Fruit fly (Drosophila melanogaster) whole organism, embryonic: ENCODE measurements around the gene Sam-S.

ENCODE experiments used
- ATbp ChIP-seq: fragments of 200-800 bp; sonication (Bioruptor generic); optimal IDR thresholded peaks from 2 replicates; lab custom pipeline; 2017; ENCODE audit warnings: missing biosample characterization, mild to moderate bottlenecking, missing genetic modification characterization, missing genetic modification reagents
- Bgb ChIP-seq: fragments of 200-800 bp; sonication (Bioruptor generic); IDR thresholded peaks from 2 replicates; pipeline ENCODE4 v1.3.6; 2022; ENCODE audit warnings: missing biosample characterization, missing genetic modification characterization; ENCODE audit not compliant: partially characterized antibody
- Bteb2 ChIP-seq: fragments of 200-800 bp; sonication (Bioruptor generic); optimal IDR thresholded peaks from 2 replicates; lab custom pipeline; 2016; ENCODE audit warnings: missing biosample characterization, missing genetic modification characterization
- CG10431 ChIP-seq: fragments of 200-800 bp; sonication (Bioruptor generic); optimal IDR thresholded peaks from 3 replicates; lab custom pipeline; 2018; ENCODE audit warnings: missing biosample characterization, mild to moderate bottlenecking, missing genetic modification characterization
- CG10959 ChIP-seq: fragments of 200-800 bp; sonication (Bioruptor generic); IDR thresholded peaks from 2 replicates; pipeline ENCODE4 v1.3.6; 2022; ENCODE audit warnings: missing biosample characterization, missing genetic modification characterization
- CG11093 ChIP-seq: fragments of 200-800 bp; sonication (Bioruptor generic); IDR thresholded peaks from 3 replicates; pipeline ENCODE4 v1.3.6; 2022; ENCODE audit warnings: missing biosample characterization, missing genetic modification characterization
- CG12769 ChIP-seq: fragments of 200-800 bp; sonication (Bioruptor generic); optimal IDR thresholded peaks from 2 replicates; lab custom pipeline; 2019; ENCODE audit warnings: missing biosample characterization, mild to moderate bottlenecking, missing genetic modification characterization, moderate library complexity
- CG13624 ChIP-seq: fragments of 200-800 bp; sonication (Bioruptor generic); optimal IDR thresholded peaks from 2 replicates; lab custom pipeline; 2016; ENCODE audit warnings: missing biosample characterization, missing genetic modification characterization
- CG14667 ChIP-seq: fragments of 200-800 bp; sonication (Bioruptor generic); IDR thresholded peaks from 2 replicates; pipeline ENCODE4 v1.3.6; 2022; ENCODE audit warnings: missing biosample characterization, missing genetic modification characterization
- CG16813 ChIP-seq: fragments of 200-800 bp; sonication (Bioruptor generic); IDR thresholded peaks from 3 replicates; pipeline ENCODE4 v1.3.6; 2022; ENCODE audit warnings: missing biosample characterization, missing genetic modification characterization; ENCODE audit not compliant: partially characterized antibody
- CG17359 ChIP-seq: fragments of 200-800 bp; sonication (Bioruptor generic); optimal IDR thresholded peaks from 3 replicates; lab custom pipeline; 2018; ENCODE audit warnings: missing biosample characterization, mild to moderate bottlenecking, missing genetic modification characterization, moderate library complexity
- CG17802 ChIP-seq: fragments of 200-800 bp; sonication (Bioruptor generic); optimal IDR thresholded peaks from 2 replicates; lab custom pipeline; 2018; ENCODE audit warnings: missing biosample characterization, mild to moderate bottlenecking, missing genetic modification characterization, moderate library complexity
- CG2116 ChIP-seq: fragments of 200-800 bp; sonication (Bioruptor generic); optimal IDR thresholded peaks from 3 replicates; lab custom pipeline; 2018; ENCODE audit warnings: missing biosample characterization, mild to moderate bottlenecking, missing genetic modification characterization
- CG2199 ChIP-seq: fragments of 200-800 bp; sonication (Bioruptor generic); IDR thresholded peaks from 3 replicates; pipeline ENCODE4 v1.3.6; 2022; ENCODE audit warnings: missing biosample characterization, missing genetic modification characterization
- CG3163 ChIP-seq: fragments of 200-800 bp; sonication (Bioruptor generic); optimal IDR thresholded peaks from 3 replicates; lab custom pipeline; 2016; ENCODE audit warnings: missing biosample characterization, missing genetic modification characterization
- CG3407 ChIP-seq: fragments of 200-800 bp; sonication (Bioruptor generic); optimal IDR thresholded peaks from 2 replicates; lab custom pipeline; 2018; ENCODE audit warnings: missing biosample characterization, mild to moderate bottlenecking, missing genetic modification characterization
- CG4707 ChIP-seq: fragments of 200-800 bp; sonication (Bioruptor generic); optimal IDR thresholded peaks from 2 replicates; lab custom pipeline; 2018; ENCODE audit warnings: missing biosample characterization, mild to moderate bottlenecking, missing genetic modification characterization, moderate library complexity
- CG5245 ChIP-seq: fragments of 200-800 bp; sonication (Bioruptor generic); optimal IDR thresholded peaks from 3 replicates; lab custom pipeline; 2016; ENCODE audit warnings: missing biosample characterization, missing genetic modification characterization
- CG7372 ChIP-seq: fragments of 200-800 bp; sonication (Bioruptor generic); IDR thresholded peaks from 2 replicates; pipeline ENCODE4 v1.3.6; 2022; ENCODE audit warnings: missing biosample characterization, missing genetic modification characterization
- CG7987 ChIP-seq: fragments of 200-800 bp; sonication (Bioruptor generic); optimal IDR thresholded peaks from 2 replicates; lab custom pipeline; 2018; ENCODE audit warnings: missing biosample characterization, mild to moderate bottlenecking, missing genetic modification characterization, moderate library complexity
- CG8089 ChIP-seq: fragments of 200-800 bp; sonication (Bioruptor generic); optimal IDR thresholded peaks from 3 replicates; lab custom pipeline; 2016; ENCODE audit warnings: missing biosample characterization, missing genetic modification characterization
- D19B ChIP-seq: fragments of 200-800 bp; sonication (Bioruptor generic); optimal IDR thresholded peaks from 2 replicates; lab custom pipeline; 2017; ENCODE audit warnings: missing biosample characterization, mild to moderate bottlenecking, missing genetic modification characterization
- Dad ChIP-seq: fragments of 200-800 bp; sonication (Bioruptor generic); optimal IDR thresholded peaks from 3 replicates; lab custom pipeline; 2016; ENCODE audit warnings: missing biosample characterization, missing genetic modification characterization
- Dbx ChIP-seq: fragments of 200-800 bp; sonication (Bioruptor generic); IDR thresholded peaks from 3 replicates; pipeline ENCODE4 v1.3.6; 2022; ENCODE audit warnings: missing biosample characterization, missing genetic modification characterization
- Dref ChIP-seq: fragments of 200-800 bp; sonication (Bioruptor generic); IDR thresholded peaks from 2 replicates; pipeline ENCODE4 v1.3.6; 2022; ENCODE audit warnings: missing biosample characterization, missing genetic modification characterization
- Ets65A ChIP-seq: fragments of 200-800 bp; sonication (Bioruptor generic); peaks from one replicate; lab custom pipeline; 2016; ENCODE audit warnings: missing biosample characterization, missing genetic modification characterization
- GATAe ChIP-seq: fragments of 200-800 bp; sonication (Bioruptor generic); conservative IDR thresholded peaks from 2 replicates; pipeline ENCODE4 v1.3.6; 2022; ENCODE audit warnings: missing biosample characterization, missing genetic modification characterization
- H15 ChIP-seq: fragments of 200-800 bp; sonication (Bioruptor generic); IDR thresholded peaks from 3 replicates; pipeline ENCODE4 v1.3.6; 2022; ENCODE audit warnings: missing biosample characterization, missing genetic modification characterization
- Hey ChIP-seq: fragments of 200-800 bp; sonication (Bioruptor generic); optimal IDR thresholded peaks from 3 replicates; lab custom pipeline; 2018; ENCODE audit warnings: missing biosample characterization, mild to moderate bottlenecking, missing genetic modification characterization
- Hr3 ChIP-seq: fragments of 200-800 bp; sonication (Bioruptor generic); optimal IDR thresholded peaks from 3 replicates; lab custom pipeline; 2016; ENCODE audit warnings: missing biosample characterization, missing genetic modification characterization
- Jarid2 ChIP-seq: fragments of 200-800 bp; sonication (Bioruptor generic); optimal IDR thresholded peaks from 3 replicates; lab custom pipeline; 2017; ENCODE audit warnings: mild to moderate bottlenecking, missing biosample characterization, missing genetic modification reagents, missing genetic modification characterization
- Sox100B ChIP-seq: fragments of 200-800 bp; sonication (Bioruptor generic); optimal IDR thresholded peaks from 3 replicates; lab custom pipeline; 2018; ENCODE audit warnings: missing biosample characterization, mild to moderate bottlenecking, missing genetic modification characterization
- ato ChIP-seq: fragments of 200-800 bp; sonication (Bioruptor generic); IDR thresholded peaks from 2 replicates; pipeline ENCODE4 v1.3.6; 2022; ENCODE audit warnings: missing biosample characterization, missing genetic modification characterization; ENCODE audit not compliant: partially characterized antibody
- chm ChIP-seq: fragments of 200-800 bp; sonication (Bioruptor generic); IDR thresholded peaks from 2 replicates; pipeline ENCODE4 v1.3.6; 2022; ENCODE audit warnings: missing biosample characterization, missing genetic modification characterization
- eve ChIP-seq, 2 experiments: fragments of >200 bp; optimal IDR thresholded peaks; 2 replicates each; lab custom pipeline; 2017; ENCODE audit warnings: missing biosample characterization in 2 of 2, missing genetic modification characterization in 2 of 2
- fd64A ChIP-seq: fragments of 200-800 bp; sonication (Bioruptor generic); optimal IDR thresholded peaks from 3 replicates; lab custom pipeline; 2018; ENCODE audit warnings: missing biosample characterization, mild to moderate bottlenecking, missing genetic modification characterization
- gfzf ChIP-seq: fragments of 200-800 bp; sonication (Bioruptor generic); optimal IDR thresholded peaks from 2 replicates; lab custom pipeline; 2016; ENCODE audit warnings: missing biosample characterization, mild to moderate bottlenecking, missing genetic modification characterization, moderate library complexity
- gro ChIP-seq: fragments of 200-800 bp; sonication (Bioruptor generic); optimal IDR thresholded peaks from 2 replicates; lab custom pipeline; 2016; ENCODE audit warnings: missing biosample characterization, missing genetic modification characterization
- kni ChIP-seq: fragments of 200-800 bp; sonication (Bioruptor generic); optimal IDR thresholded peaks from 3 replicates; lab custom pipeline; 2017; ENCODE audit warnings: mild to moderate bottlenecking, missing biosample characterization, missing genetic modification reagents, missing genetic modification characterization
- lbe ChIP-seq: fragments of 200-800 bp; sonication (Bioruptor generic); optimal IDR thresholded peaks from 2 replicates; lab custom pipeline; 2016; ENCODE audit warnings: missing biosample characterization, mild to moderate bottlenecking, missing genetic modification characterization
- lola ChIP-seq, 3 experiments: fragments of >200 bp in 2 of 3; fragments of 200-800 bp in 1 of 3; sonication (Bioruptor generic) in 1 of 3; optimal IDR thresholded peaks; 2 replicates each; lab custom pipeline; 2017 to 2019; ENCODE audit warnings: missing biosample characterization in 3 of 3, missing genetic modification characterization in 3 of 3, mild to moderate bottlenecking in 1 of 3, moderate library complexity in 1 of 3
- lov ChIP-seq, 2 experiments: fragments of 200-800 bp in 1 of 2; fragments of >200 bp in 1 of 2; sonication (Bioruptor generic) in 1 of 2; IDR thresholded peaks in 1 of 2; optimal IDR thresholded peaks in 1 of 2; 2 replicates in 1 of 2; 3 replicates in 1 of 2; pipeline versions ENCODE4 v1.3.6 to Lab custom; 2017 to 2022; ENCODE audit warnings: missing biosample characterization in 1 of 2, missing genetic modification characterization in 1 of 2
- mam ChIP-seq: fragments of 200-800 bp; sonication (Bioruptor generic); optimal IDR thresholded peaks from 3 replicates; lab custom pipeline; 2016; ENCODE audit warnings: missing biosample characterization, missing genetic modification characterization
- pb ChIP-seq: fragments of 200-800 bp; sonication (Bioruptor generic); optimal IDR thresholded peaks from 3 replicates; lab custom pipeline; 2016; ENCODE audit warnings: missing biosample characterization, missing genetic modification characterization
- pho ChIP-seq: fragments of 200-800 bp; sonication (Bioruptor generic); optimal IDR thresholded peaks from 2 replicates; lab custom pipeline; 2016; ENCODE audit warnings: missing biosample characterization, missing genetic modification characterization
- phol ChIP-seq: fragments of 200-800 bp; sonication (Bioruptor generic); optimal IDR thresholded peaks from 3 replicates; lab custom pipeline; 2018; ENCODE audit warnings: missing biosample characterization, mild to moderate bottlenecking, missing genetic modification characterization, moderate library complexity
- psq ChIP-seq: fragments of 200-800 bp; sonication (Bioruptor generic); optimal IDR thresholded peaks from 2 replicates; lab custom pipeline; 2017; ENCODE audit warnings: missing biosample characterization, missing genetic modification characterization
- sob ChIP-seq: fragments of 200-800 bp; sonication (Bioruptor generic); IDR thresholded peaks from 2 replicates; pipeline ENCODE4 v1.3.6; 2022; ENCODE audit warnings: missing biosample characterization, missing genetic modification characterization
- ssp ChIP-seq: fragments of 200-800 bp; sonication (Bioruptor generic); IDR thresholded peaks from 2 replicates; pipeline ENCODE4 v1.3.6; 2022; ENCODE audit warnings: missing biosample characterization, missing genetic modification characterization
- vvl ChIP-seq: fragments of 200-800 bp; sonication (Bioruptor generic); IDR thresholded peaks from 2 replicates; pipeline ENCODE4 v1.3.6; 2022; ENCODE audit warnings: missing biosample characterization, missing genetic modification characterization

Gene Sam-S

dm6 chr2L:76048-76447 is 30.7 kb upstream of the Sam-S start, which contains the start of gene CG11374:
CG11374 (plus strand) TSS chr2L:76348.
- TF ChIP-seq Sox100B (GFP tag; lab: Kevin White, UChicago) (no peak), CG17359 (tag; lab: Kevin White, UChicago) (no peak), GATAe (GFP tag; lab: Robert Waterston, UW) (no peak), Dbx (GFP tag; lab: Robert Waterston, UW) (no peak), ato (GFP tag; lab: Robert Waterston, UW) (no peak), vvl (GFP tag; lab: Robert Waterston, UW) (no peak), psq (GFP tag; lab: Kevin White, UChicago) (no peak), CG12769 (tag; lab: Kevin White, UChicago) (no peak), CG10959 (no peak), Hr3 (GFP tag; lab: Kevin White, UChicago) (no peak), CG7987 (GFP tag; lab: Kevin White, UChicago) (no peak), gro (GFP tag; lab: Kevin White, UChicago) (no peak), lbe (GFP tag; lab: Kevin White, UChicago) (no peak), CG8089 (no peak), eve (GFP tag; optimal IDR thresholded peaks at IDR 0.05; lab: Kevin White, UChicago) (no peak), ATbp (GFP tag; lab: Kevin White, UChicago) (no peak)

- TF ChIP-seq Jarid2 (no peak), CG2199 (0 out of 3 replicates have a peak, but pooled peaks have one; percentile 77), Dad (GFP tag; lab: Kevin White, UChicago) (no peak), phol (tag; lab: Kevin White, UChicago) (no peak), CG14667 (GFP tag; lab: Robert Waterston, UW) (no peak), gfzf (GFP tag; lab: Kevin White, UChicago) (no peak), CG5245 (GFP tag; lab: Kevin White, UChicago) (no peak), H15 (GFP tag; lab: Robert Waterston, UW) (no peak), Hey (tag; lab: Kevin White, UChicago) (no peak), lov (optimal IDR thresholded peaks at IDR 0.05; lab: Kevin White, UChicago) (no peak), lov (GFP tag; IDR thresholded peaks at IDR 0.05; lab: Robert Waterston, UW) (0 out of 3 replicates have a peak, but pooled peaks have one; percentile 28), CG3407 (GFP tag; lab: Kevin White, UChicago) (no peak), pb (GFP tag; lab: Kevin White, UChicago) (no peak), Ets65A (GFP tag; lab: Kevin White, UChicago) (peak; percentile 4), chm (GFP tag; lab: Robert Waterston, UW) (no peak), D19B (no peak), kni (GFP tag; lab: Kevin White, UChicago) (no peak), Bgb (GFP tag; lab: Robert Waterston, UW) (no peak), Bteb2 (no peak), fd64A (GFP tag; lab: Kevin White, UChicago) (no peak), vvl (GFP tag; lab: Robert Waterston, UW) (no peak), CG13624 (GFP tag; lab: Kevin White, UChicago) (no peak), mam (GFP tag; lab: Kevin White, UChicago) (no peak), Dref (no peak)
These were observed 27.9 kb upstream of the Sam-S start for dm6 chr2L:78828-79227.

DNA sequence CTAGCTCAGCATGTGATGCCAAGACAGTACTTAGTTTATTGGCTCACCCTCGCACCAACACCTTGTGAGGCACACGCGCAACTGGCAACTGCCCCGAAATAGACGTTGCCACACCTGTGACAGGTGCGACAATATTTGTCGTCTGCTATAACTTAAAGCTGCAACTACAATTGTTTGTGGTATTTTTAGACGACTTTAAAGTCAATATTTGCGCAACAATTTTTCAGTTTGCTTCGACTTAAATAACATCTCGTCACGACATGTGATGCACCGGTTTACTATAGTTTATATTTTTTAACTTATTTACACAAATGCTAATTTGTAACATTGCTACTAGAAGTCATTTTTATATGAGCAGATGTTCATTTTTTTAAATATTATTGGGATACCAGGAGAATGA is 25.5 kb upstream of the Sam-S start:
- TF ChIP-seq CG17802 (tag; lab: Kevin White, UChicago): no peak
- TF ChIP-seq CG7372 (GFP tag; lab: Robert Waterston, UW): no peak
- no peak for TF ChIP-seq pho (GFP tag; lab: Kevin White, UChicago)
- no peak for TF ChIP-seq CG16813
- peak; percentile 36; the same call in 1 of the 2 replicates for TF ChIP-seq sob
- TF ChIP-seq CG11093 (GFP tag; lab: Robert Waterston, UW): no peak
- peak; percentile 64 for TF ChIP-seq CG10431 (GFP tag; lab: Kevin White, UChicago)
- peak; percentile 35 for TF ChIP-seq CG4707 (GFP tag; lab: Kevin White, UChicago)
- no peak for TF ChIP-seq ssp
- peak in 1 of 3 experiments; percentile 1 for TF ChIP-seq lola (GFP tag; optimal IDR thresholded peaks at IDR 0.05; lab: Kevin White, UChicago)
- no peak for TF ChIP-seq CG2116 (GFP tag; lab: Kevin White, UChicago)
- TF ChIP-seq CG3163 (GFP tag; lab: Kevin White, UChicago): no peak
